Fruit fly (Drosophila melanogaster) whole organism, embryonic: ENCODE data around the gene CG9667.

Experiments used
- Adf1 ChIP-seq: fragments of 200-800 bp; sonication (Bioruptor generic); IDR thresholded peaks from 2 replicates; pipeline ENCODE4 v1.3.6; 2022; ENCODE audit warnings: missing biosample characterization, missing genetic modification characterization
- Atf3 ChIP-seq: fragments of 200-800 bp; sonication (Bioruptor generic); optimal IDR thresholded peaks from 3 replicates; lab custom pipeline; 2016; ENCODE audit warnings: missing biosample characterization, missing genetic modification characterization
- B-H2 ChIP-seq: fragments of 200-800 bp; sonication (Bioruptor generic); optimal IDR thresholded peaks from 2 replicates; lab custom pipeline; 2018; ENCODE audit warnings: missing biosample characterization, mild to moderate bottlenecking, missing genetic modification characterization
- CG10209 ChIP-seq: fragments of 200-800 bp; sonication (Bioruptor generic); optimal IDR thresholded peaks from 3 replicates; lab custom pipeline; 2017; ENCODE audit warnings: missing biosample characterization, mild to moderate bottlenecking, missing genetic modification characterization, missing genetic modification reagents
- CG10543 ChIP-seq: fragments of 200-800 bp; sonication (Bioruptor generic); optimal IDR thresholded peaks from 3 replicates; lab custom pipeline; 2017; ENCODE audit warnings: missing biosample characterization, mild to moderate bottlenecking, missing genetic modification characterization, moderate library complexity
- CG12299 ChIP-seq: fragments of 200-800 bp; sonication (Bioruptor generic); optimal IDR thresholded peaks from 2 replicates; lab custom pipeline; 2018; ENCODE audit warnings: missing biosample characterization, mild to moderate bottlenecking, missing genetic modification characterization
- CG1233 ChIP-seq: fragments of 200-800 bp; sonication (Bioruptor generic); optimal IDR thresholded peaks from 4 replicates; lab custom pipeline; 2018; ENCODE audit warnings: missing biosample characterization, mild to moderate bottlenecking, missing genetic modification characterization
- CG12744 ChIP-seq: fragments of 200-800 bp; sonication (Bioruptor generic); optimal IDR thresholded peaks from 2 replicates; lab custom pipeline; 2016; ENCODE audit warnings: missing biosample characterization, missing genetic modification characterization
- CG12769 ChIP-seq: fragments of 200-800 bp; sonication (Bioruptor generic); optimal IDR thresholded peaks from 2 replicates; lab custom pipeline; 2019; ENCODE audit warnings: missing biosample characterization, mild to moderate bottlenecking, missing genetic modification characterization, moderate library complexity
- CG13296 ChIP-seq: fragments of 200-800 bp; sonication (Bioruptor generic); optimal IDR thresholded peaks from 3 replicates; lab custom pipeline; 2018; ENCODE audit warnings: missing biosample characterization, mild to moderate bottlenecking, missing genetic modification characterization
- CG13894 ChIP-seq: fragments of 200-800 bp; sonication (Bioruptor generic); optimal IDR thresholded peaks from 3 replicates; lab custom pipeline; 2018; ENCODE audit warnings: missing biosample characterization, mild to moderate bottlenecking, missing genetic modification characterization, moderate library complexity
- CG14667 ChIP-seq: fragments of 200-800 bp; sonication (Bioruptor generic); IDR thresholded peaks from 2 replicates; pipeline ENCODE4 v1.3.6; 2022; ENCODE audit warnings: missing biosample characterization, missing genetic modification characterization
- CG17912 ChIP-seq: fragments of 200-800 bp; sonication (Bioruptor generic); optimal IDR thresholded peaks from 2 replicates; lab custom pipeline; 2018; ENCODE audit warnings: missing biosample characterization, mild to moderate bottlenecking, missing genetic modification characterization
- CG18619 ChIP-seq: fragments of 200-800 bp; sonication (Bioruptor generic); optimal IDR thresholded peaks from 3 replicates; lab custom pipeline; 2017; ENCODE audit warnings: missing biosample characterization, mild to moderate bottlenecking, missing genetic modification characterization
- CG2678 ChIP-seq: fragments of 200-800 bp; sonication (Bioruptor generic); optimal IDR thresholded peaks from 3 replicates; lab custom pipeline; 2019; ENCODE audit warnings: missing biosample characterization, mild to moderate bottlenecking, missing genetic modification characterization, moderate library complexity
- CG31441 ChIP-seq: fragments of 200-800 bp; sonication (Bioruptor generic); IDR thresholded peaks from 2 replicates; pipeline ENCODE4 v1.3.6; 2022; ENCODE audit warnings: missing biosample characterization, missing genetic modification characterization
- CG32772 ChIP-seq: fragments of 200-800 bp; sonication (Bioruptor generic); IDR thresholded peaks from 2 replicates; pipeline ENCODE4 v1.3.6; 2022; ENCODE audit warnings: missing biosample characterization, missing genetic modification characterization
- CG3407 ChIP-seq: fragments of 200-800 bp; sonication (Bioruptor generic); optimal IDR thresholded peaks from 2 replicates; lab custom pipeline; 2018; ENCODE audit warnings: missing biosample characterization, mild to moderate bottlenecking, missing genetic modification characterization
- CG3726 ChIP-seq: fragments of 200-800 bp; sonication (Bioruptor generic); IDR thresholded peaks from 3 replicates; pipeline ENCODE4, ENCODE4 v1.3.6; 2022; ENCODE audit warnings: missing biosample characterization, missing genetic modification characterization
- CG6813 ChIP-seq: fragments of 200-800 bp; sonication (Bioruptor generic); optimal IDR thresholded peaks from 2 replicates; lab custom pipeline; 2017; ENCODE audit warnings: missing biosample characterization, missing genetic modification characterization, mild to moderate bottlenecking, moderate library complexity, missing genetic modification reagents
- CG7928 ChIP-seq: fragments of 200-800 bp; sonication (Bioruptor generic); optimal IDR thresholded peaks from 2 replicates; lab custom pipeline; 2017; ENCODE audit warnings: missing biosample characterization, mild to moderate bottlenecking, missing genetic modification characterization
- CG8924 ChIP-seq: fragments of 200-800 bp; optimal IDR thresholded peaks from 3 replicates; lab custom pipeline; 2019; ENCODE audit warnings: missing biosample characterization, mild to moderate bottlenecking, missing genetic modification characterization, moderate library complexity
- Dbx ChIP-seq: fragments of 200-800 bp; sonication (Bioruptor generic); IDR thresholded peaks from 3 replicates; pipeline ENCODE4 v1.3.6; 2022; ENCODE audit warnings: missing biosample characterization, missing genetic modification characterization
- Dek ChIP-seq: fragments of 200-800 bp; sonication (Bioruptor generic); optimal IDR thresholded peaks from 3 replicates; lab custom pipeline; 2019; ENCODE audit warnings: missing biosample characterization, mild to moderate bottlenecking, missing genetic modification characterization, moderate library complexity
- Fer1 ChIP-seq: fragments of 200-800 bp; sonication (Bioruptor generic); optimal IDR thresholded peaks from 2 replicates; lab custom pipeline; 2017; ENCODE audit warnings: missing biosample characterization, mild to moderate bottlenecking, missing genetic modification characterization
- Fer3 ChIP-seq: fragments of 200-800 bp; sonication (Bioruptor generic); optimal IDR thresholded peaks from 2 replicates; lab custom pipeline; 2018; ENCODE audit warnings: missing biosample characterization, mild to moderate bottlenecking, missing genetic modification characterization, moderate library complexity
- Lim3 ChIP-seq: fragments of 200-800 bp; sonication (Bioruptor generic); IDR thresholded peaks from 2 replicates; pipeline ENCODE4 v1.3.6; 2022; ENCODE audit warnings: missing biosample characterization, missing genetic modification characterization
- Mrtf ChIP-seq: fragments of 200-800 bp; sonication (Bioruptor generic); IDR thresholded peaks from 3 replicates; pipeline ENCODE4 v1.3.6; 2022; ENCODE audit warnings: missing biosample characterization, missing genetic modification characterization
- Myb ChIP-seq: fragments of 200-800 bp; sonication (Bioruptor generic); optimal IDR thresholded peaks from 2 replicates; lab custom pipeline; 2016; ENCODE audit warnings: missing biosample characterization, missing genetic modification characterization
- Nf-YC ChIP-seq: fragments of 200-800 bp; optimal IDR thresholded peaks from 3 replicates; lab custom pipeline; 2019; ENCODE audit warnings: missing biosample characterization, mild to moderate bottlenecking, missing genetic modification characterization, moderate library complexity
- Xrp1 ChIP-seq: fragments of 200-800 bp; sonication (Bioruptor generic); IDR thresholded peaks from 2 replicates; pipeline ENCODE4 v1.3.6; 2022; ENCODE audit warnings: missing biosample characterization, missing genetic modification characterization
- ash1 ChIP-seq: fragments of 200-800 bp; sonication (Bioruptor generic); optimal IDR thresholded peaks from 2 replicates; lab custom pipeline; 2018; ENCODE audit warnings: missing biosample characterization, mild to moderate bottlenecking, missing genetic modification characterization
- caup ChIP-seq: fragments of 200-800 bp; sonication (Bioruptor generic); optimal IDR thresholded peaks from 3 replicates; lab custom pipeline; 2017; ENCODE audit warnings: missing biosample characterization, mild to moderate bottlenecking, missing genetic modification characterization, moderate library complexity; ENCODE audit not compliant: severe bottlenecking
- chm ChIP-seq: fragments of 200-800 bp; sonication (Bioruptor generic); IDR thresholded peaks from 2 replicates; pipeline ENCODE4 v1.3.6; 2022; ENCODE audit warnings: missing biosample characterization, missing genetic modification characterization
- ci ChIP-seq: fragments of 200-800 bp; sonication (Bioruptor generic); IDR thresholded peaks from 3 replicates; pipeline ENCODE4 v1.3.6; 2022; ENCODE audit warnings: missing biosample characterization, missing genetic modification characterization
- crc ChIP-seq: fragments of 200-800 bp; sonication (Bioruptor generic); optimal IDR thresholded peaks from 2 replicates; lab custom pipeline; 2016; ENCODE audit warnings: missing biosample characterization, missing genetic modification characterization
- dmrt99B ChIP-seq: fragments of 200-800 bp; sonication (Bioruptor generic); optimal IDR thresholded peaks from 2 replicates; lab custom pipeline; 2018; ENCODE audit warnings: missing biosample characterization, mild to moderate bottlenecking, missing genetic modification characterization, moderate library complexity
- gsb ChIP-seq: fragments of 200-800 bp; sonication (Bioruptor generic); IDR thresholded peaks from 2 replicates; pipeline ENCODE4 v1.3.6; 2022; ENCODE audit warnings: missing biosample characterization, missing genetic modification characterization
- hbn ChIP-seq: fragments of 200-800 bp; sonication (Bioruptor generic); IDR thresholded peaks from 2 replicates; pipeline ENCODE4 v1.3.6; 2022; ENCODE audit warnings: missing biosample characterization, missing genetic modification characterization; ENCODE audit not compliant: partially characterized antibody
- hkb ChIP-seq, 2 experiments: fragments of 200-800 bp in 1 of 2; fragments of >200 bp in 1 of 2; sonication (Bioruptor generic) in 1 of 2; IDR thresholded peaks in 1 of 2; optimal IDR thresholded peaks in 1 of 2; 2 replicates each; pipeline versions ENCODE4 v1.3.6 to Lab custom; 2017 to 2022; ENCODE audit warnings: missing biosample characterization in 1 of 2, missing genetic modification characterization in 1 of 2
- ind ChIP-seq: fragments of 200-800 bp; sonication (Bioruptor generic); optimal IDR thresholded peaks from 3 replicates; lab custom pipeline; 2016; ENCODE audit warnings: missing biosample characterization, missing genetic modification characterization
- lab ChIP-seq: fragments of 200-800 bp; sonication (Bioruptor generic); optimal IDR thresholded peaks from 3 replicates; lab custom pipeline; 2017; ENCODE audit warnings: missing biosample characterization, missing genetic modification characterization, mild to moderate bottlenecking, moderate library complexity, missing genetic modification reagents
- pnt ChIP-seq: fragments of 200-800 bp; sonication (Bioruptor generic); optimal IDR thresholded peaks from 3 replicates; lab custom pipeline; 2016; ENCODE audit warnings: missing biosample characterization, missing genetic modification characterization
- salm ChIP-seq: fragments of 200-800 bp; sonication (Bioruptor generic); optimal IDR thresholded peaks from 2 replicates; lab custom pipeline; 2018; ENCODE audit warnings: missing biosample characterization, mild to moderate bottlenecking, missing genetic modification characterization
- scrt ChIP-seq: fragments of 200-800 bp; sonication (Bioruptor generic); optimal IDR thresholded peaks from 2 replicates; lab custom pipeline; 2018; ENCODE audit warnings: missing biosample characterization, mild to moderate bottlenecking, missing genetic modification characterization, moderate library complexity
- sens ChIP-seq: fragments of 200-800 bp; sonication (Bioruptor generic); peaks from one replicate; lab custom pipeline; 2016; ENCODE audit warnings: missing biosample characterization, missing genetic modification characterization
- seq ChIP-seq: fragments of 200-800 bp; sonication (Bioruptor generic); IDR thresholded peaks from 2 replicates; pipeline ENCODE4 v1.3.6; 2022; ENCODE audit warnings: missing biosample characterization, missing genetic modification characterization
- tap ChIP-seq: fragments of 200-800 bp; optimal IDR thresholded peaks from 3 replicates; lab custom pipeline; 2019; ENCODE audit warnings: missing biosample characterization, mild to moderate bottlenecking, missing genetic modification characterization, moderate library complexity
- toy ChIP-seq: fragments of 200-800 bp; sonication (Bioruptor generic); IDR thresholded peaks from 2 replicates; pipeline ENCODE4 v1.3.6; 2022; ENCODE audit warnings: missing biosample characterization, missing genetic modification characterization
- wek ChIP-seq: fragments of 200-800 bp; sonication (Bioruptor generic); optimal IDR thresholded peaks from 3 replicates; lab custom pipeline; 2018; ENCODE audit warnings: missing biosample characterization, mild to moderate bottlenecking, missing genetic modification characterization, moderate library complexity

The CG9667 gene

DNA sequence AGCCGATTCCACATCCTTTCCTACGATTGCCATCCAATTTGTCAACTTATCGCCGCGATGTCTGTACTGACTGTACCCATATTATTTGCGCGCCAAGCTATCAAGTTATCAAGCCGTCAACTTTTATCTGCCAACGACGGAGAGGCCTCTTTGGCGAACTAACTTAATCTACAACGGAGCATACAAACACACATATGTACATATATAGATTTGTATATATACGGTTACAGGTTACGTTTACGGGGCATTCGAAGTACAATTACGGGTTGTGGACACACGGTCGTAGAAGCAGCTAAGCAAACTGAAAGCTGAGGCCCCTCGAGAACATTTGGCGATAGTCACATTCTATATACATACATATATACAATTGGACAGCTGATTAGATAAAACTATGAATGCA, 11.0 kb downstream of the CG9667 start (continued):
- TF ChIP-seq ind: no peak
- no peak for TF ChIP-seq Myb (GFP tag; lab: Kevin White, UChicago)
- TF ChIP-seq CG31441 (GFP tag; lab: Robert Waterston, UW): no peak
- no peak for TF ChIP-seq hbn
- TF ChIP-seq toy: no peak
- peak; percentile 42; the same call in 1 of the 2 replicates for TF ChIP-seq chm (GFP tag; lab: Robert Waterston, UW)
- peak; percentile 38; the same call in 1 of the 2 replicates for TF ChIP-seq seq
- peak; percentile 20 for TF ChIP-seq Nf-YC (tag; lab: Kevin White, UChicago)
- peak; percentile 89 for TF ChIP-seq lab (GFP tag; lab: Kevin White, UChicago)
- peak; percentile 73 for TF ChIP-seq B-H2
- peak; percentile 41; the same call in 1 of the 2 replicates for TF ChIP-seq Adf1 (GFP tag; lab: Robert Waterston, UW)
- peak; percentile 53 for TF ChIP-seq ash1
- TF ChIP-seq CG12744 (GFP tag; lab: Kevin White, UChicago): peak; percentile 33
- no peak for TF ChIP-seq salm
- peak; percentile 72 for TF ChIP-seq CG13894 (tag; lab: Kevin White, UChicago)
- peak; percentile 57 for TF ChIP-seq Xrp1 (GFP tag; lab: Robert Waterston, UW)
- TF ChIP-seq crc (GFP tag; lab: Kevin White, UChicago): no peak
- peak; percentile 62 for TF ChIP-seq CG13296 (GFP tag; lab: Kevin White, UChicago)
- no peak for TF ChIP-seq CG14667 (GFP tag; lab: Robert Waterston, UW)
- peak; percentile 18 for TF ChIP-seq Dek (tag; lab: Kevin White, UChicago)
- peak; percentile 87 for TF ChIP-seq CG10543
- TF ChIP-seq Fer3: peak; percentile 50
- no peak for TF ChIP-seq Mrtf
- TF ChIP-seq Dbx: peak; percentile 48; the same call in 1 of the 3 replicates
- TF ChIP-seq CG3407 (GFP tag; lab: Kevin White, UChicago): peak; percentile 39
- no peak for TF ChIP-seq CG3726 (GFP tag; lab: Robert Waterston, UW)
- peak; percentile 31 for TF ChIP-seq CG1233 (GFP tag; lab: Kevin White, UChicago)
- peak; percentile 66 for TF ChIP-seq CG12769 (tag; lab: Kevin White, UChicago)
- peak; percentile 69 for TF ChIP-seq caup
- 0 out of 3 replicates have a peak, but pooled peaks have one; percentile 8 for TF ChIP-seq ci (GFP tag; lab: Robert Waterston, UW)
- peak; percentile 85 for TF ChIP-seq Fer1 (GFP tag; lab: Kevin White, UChicago)
- TF ChIP-seq CG17912 (GFP tag; lab: Kevin White, UChicago): peak; percentile 21
- TF ChIP-seq CG6813: peak; percentile 52
- peak; percentile 11 for TF ChIP-seq dmrt99B (tag; lab: Kevin White, UChicago)
- TF ChIP-seq CG2678 (tag; lab: Kevin White, UChicago): peak; percentile 67
- TF ChIP-seq CG12299 (tag; lab: Kevin White, UChicago): peak; percentile 74
- TF ChIP-seq sens (GFP tag; lab: Kevin White, UChicago): peak; percentile 75
- peak; percentile 39 for TF ChIP-seq CG10209 (GFP tag; lab: Kevin White, UChicago)
- TF ChIP-seq gsb (GFP tag; lab: Robert Waterston, UW): peak; percentile 36; the same call in 1 of the 2 replicates
- TF ChIP-seq CG8924: no peak
- peak; percentile 29 for TF ChIP-seq CG7928
- peak; percentile 64 for TF ChIP-seq wek (GFP tag; lab: Kevin White, UChicago)
- peak; percentile 46 for TF ChIP-seq CG18619
- peak; percentile 45 for TF ChIP-seq tap (tag; lab: Kevin White, UChicago)
- TF ChIP-seq CG32772 (GFP tag; lab: Robert Waterston, UW): no peak
- TF ChIP-seq hkb (optimal IDR thresholded peaks at IDR 0.05; lab: Kevin White, UChicago): no peak
- TF ChIP-seq hkb (GFP tag; IDR thresholded peaks at IDR 0.05; lab: Robert Waterston, UW): 0 out of 2 replicates have a peak, but pooled peaks have one; percentile 31
- TF ChIP-seq Atf3 (GFP tag; lab: Kevin White, UChicago): no peak
- TF ChIP-seq scrt (GFP tag; lab: Kevin White, UChicago): peak; percentile 25
- no peak for TF ChIP-seq Lim3 (GFP tag; lab: Robert Waterston, UW)
- no peak for TF ChIP-seq pnt (GFP tag; lab: Kevin White, UChicago)
